Worm (Caenorhabditis elegans): ENCODE measurements around the gene Y54G2A.19.

Gene Y54G2A.19

DNA sequence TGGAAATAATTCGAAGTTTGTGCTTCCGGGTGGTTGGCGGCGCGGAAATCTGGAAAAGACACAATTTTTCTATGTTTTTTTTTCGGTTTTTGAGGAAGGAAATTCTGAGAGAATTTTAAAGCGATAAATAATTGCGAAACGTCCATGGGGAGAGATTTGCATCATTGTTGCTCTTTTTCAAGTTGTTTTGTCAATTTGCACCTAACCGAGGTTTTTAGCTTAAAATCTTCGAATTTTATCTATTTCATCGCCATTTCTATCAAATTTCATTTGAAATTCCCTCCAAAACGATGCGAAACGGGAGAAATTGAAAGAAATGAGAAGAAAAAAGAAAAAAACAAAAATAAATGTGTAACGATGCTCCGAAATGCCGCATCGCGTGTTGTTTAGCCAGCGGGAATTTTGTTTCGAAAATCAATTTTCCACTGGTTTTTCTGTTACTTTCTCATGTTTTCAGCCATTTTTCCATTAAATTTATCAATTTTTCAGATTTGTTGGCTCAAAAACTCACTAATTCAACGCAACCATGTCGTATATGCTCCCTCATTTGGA is 4.1 kb downstream of the Y54G2A.19 start, which contains the start of the genes nprt-1 and dib-1 (continued):
- TF ChIP-seq skn-1 (tag; optimal IDR thresholded peaks at IDR 0.05) = no peak
- no peak for TF ChIP-seq ZK337.2 (GFP tag; IDR thresholded peaks at IDR 0.05)
- no peak for TF ChIP-seq F10B5.3 (tag; optimal IDR thresholded peaks at IDR 0.05)
- no peak for TF ChIP-seq cey-2 (tag; optimal IDR thresholded peaks at IDR 0.05; ENCODE audit: borderline replicate concordance, insufficient read depth)
- TF ChIP-seq F26F4.8 (GFP tag; conservative IDR thresholded peaks at IDR 0.05) = no peak
- no peak for TF ChIP-seq daf-12 (tag; optimal IDR thresholded peaks at IDR 0.05)
- TF ChIP-seq mdt-29 (GFP tag; IDR thresholded peaks at IDR 0.05) = no peak
- no peak for TF ChIP-seq daf-8 (GFP tag; IDR thresholded peaks at IDR 0.05)
- no peak for TF ChIP-seq lin-15B (tag; optimal IDR thresholded peaks at IDR 0.05)
- 0 out of 2 replicates have a peak, but pooled peaks have one; percentile 28 for TF ChIP-seq Y48G9A.11 (GFP tag; IDR thresholded peaks at IDR 0.05)
- TF ChIP-seq nhr-25 (tag; optimal IDR thresholded peaks at IDR 0.05; ENCODE audit: borderline replicate concordance, insufficient read depth) = no peak
- TF ChIP-seq F49E8.2 (tag; optimal IDR thresholded peaks at IDR 0.05; ENCODE audit: borderline replicate concordance) = no peak
- TF ChIP-seq duxl-1 (tag; optimal IDR thresholded peaks at IDR 0.05; ENCODE audit: poor library complexity) = no peak
- TF ChIP-seq dmd-9 (GFP tag; IDR thresholded peaks at IDR 0.05) = no peak
- peak; percentile 24 for TF ChIP-seq mep-1 (tag; optimal IDR thresholded peaks at IDR 0.05)
- no peak for TF ChIP-seq ceh-44 (GFP tag; IDR thresholded peaks at IDR 0.05)
- TF ChIP-seq nhr-102 (tag; optimal IDR thresholded peaks at IDR 0.05) = no peak
- no peak for TF ChIP-seq lin-29 (GFP tag; IDR thresholded peaks at IDR 0.05)
- TF ChIP-seq T26A8.4 (GFP tag; IDR thresholded peaks at IDR 0.05) = no peak
- TF ChIP-seq nhr-111 (GFP tag; optimal IDR thresholded peaks at IDR 0.05) = no peak
- TF ChIP-seq lim-7 (GFP tag; IDR thresholded peaks at IDR 0.05) = no peak
- TF ChIP-seq ztf-7 (tag; optimal IDR thresholded peaks at IDR 0.05) = no peak
- no peak for TF ChIP-seq spr-1 (tag; optimal IDR thresholded peaks at IDR 0.05)
- peak; percentile 20 for TF ChIP-seq ama-1 (optimal IDR thresholded peaks at IDR 0.05)
- no peak for TF ChIP-seq Y5F2A.4 (GFP tag; optimal IDR thresholded peaks at IDR 0.05)
- TF ChIP-seq pha-4 (GFP tag; IDR thresholded peaks at IDR 0.05) = no peak
- TF ChIP-seq pha-4 (tag; optimal IDR thresholded peaks at IDR 0.05) = no peak
- TF ChIP-seq mxl-3 (GFP tag; optimal IDR thresholded peaks at IDR 0.05) = no peak
- TF ChIP-seq ztf-11 (tag; optimal IDR thresholded peaks at IDR 0.05) = no peak
- no peak for TF ChIP-seq unc-130 (GFP tag; optimal IDR thresholded peaks at IDR 0.05)
- TF ChIP-seq dmd-6 (GFP tag; IDR thresholded peaks at IDR 0.05) = no peak
- no peak for TF ChIP-seq lin-39 (tag; optimal IDR thresholded peaks at IDR 0.05)
- TF ChIP-seq rbr-2 (tag; optimal IDR thresholded peaks at IDR 0.05) = no peak
- TF ChIP-seq arid-1 (GFP tag; conservative IDR thresholded peaks at IDR 0.05) = no peak
- no peak for TF ChIP-seq ceh-62 (tag; optimal IDR thresholded peaks at IDR 0.05)
- no peak for TF ChIP-seq snpc-4 (tag; optimal IDR thresholded peaks at IDR 0.05)
- no peak for TF ChIP-seq aha-1 (tag)
- no peak for TF ChIP-seq mxl-2 (GFP tag; conservative IDR thresholded peaks at IDR 0.05)
- no peak for TF ChIP-seq zip-2 (tag; optimal IDR thresholded peaks at IDR 0.05)
- no peak for TF ChIP-seq nhr-10 (tag; optimal IDR thresholded peaks at IDR 0.05)
- TF ChIP-seq dmd-8 (GFP tag; IDR thresholded peaks at IDR 0.05) = no peak
- no peak for TF ChIP-seq spr-3 (GFP tag; optimal IDR thresholded peaks at IDR 0.05)
- no peak for TF ChIP-seq fkh-10 (GFP tag; optimal IDR thresholded peaks at IDR 0.05)
- TF ChIP-seq vab-7 (GFP tag; IDR thresholded peaks at IDR 0.05) = no peak
- TF ChIP-seq egl-27 (tag; optimal IDR thresholded peaks at IDR 0.05) = no peak
- TF ChIP-seq lsy-2 (tag; optimal IDR thresholded peaks at IDR 0.05) = peak in 1 of 2 experiments; percentile 72
- no peak for TF ChIP-seq sdz-12 (GFP tag; optimal IDR thresholded peaks at IDR 0.05)
- no peak for TF ChIP-seq fos-1 (tag; optimal IDR thresholded peaks at IDR 0.05)
- TF ChIP-seq egl-43 (GFP tag; IDR thresholded peaks at IDR 0.05) = no peak
- TF ChIP-seq mes-2 (tag; optimal IDR thresholded peaks at IDR 0.05; ENCODE audit: poor library complexity, severe bottlenecking) = peak; percentile 49
- TF ChIP-seq lin-38 (GFP tag; IDR thresholded peaks at IDR 0.05) = peak; percentile 45; the same call in 1 of the 2 replicates
- no peak for TF ChIP-seq ceh-20 (GFP tag; IDR thresholded peaks at IDR 0.05)

Data from whole organism, L4 larva.